Fruit fly (Drosophila melanogaster) whole organism, wandering third instar larva: ENCODE results near the gene CG15283.
A peak's percentile ranks its signal among the peaks of the same experiment; 100 is the strongest.

Source experiments
- Abd-B ChIP-seq: fragments of >200 bp; optimal IDR thresholded peaks from 2 replicates; lab custom pipeline; 2017; ENCODE audit warnings: missing biosample characterization, missing genetic modification characterization
- CG32264 ChIP-seq: fragments of 200-800 bp; sonication (Bioruptor generic); optimal IDR thresholded peaks from 2 replicates; lab custom pipeline; 2016; ENCODE audit warnings: missing biosample characterization, missing genetic modification characterization
- CG9705 ChIP-seq: fragments of 200-800 bp; sonication (Bioruptor generic); optimal IDR thresholded peaks from 2 replicates; lab custom pipeline; 2018; ENCODE audit warnings: missing biosample characterization, mild to moderate bottlenecking, missing genetic modification characterization
- CrebA ChIP-seq: fragments of 200-800 bp; sonication (Bioruptor generic); optimal IDR thresholded peaks from 2 replicates; lab custom pipeline; 2016; ENCODE audit warnings: missing biosample characterization, mild to moderate bottlenecking, missing genetic modification characterization, borderline replicate concordance
- Dfd ChIP-seq: fragments of >200 bp; optimal IDR thresholded peaks from 2 replicates; lab custom pipeline; 2017; ENCODE audit warnings: missing biosample characterization, missing genetic modification characterization
- Dif ChIP-seq: fragments of 200-275, 200-300 bp; sonication (Bioruptor generic); optimal IDR thresholded peaks from 2 replicates; lab custom pipeline; 2018; ENCODE audit warnings: missing biosample characterization, missing genetic modification characterization; ENCODE audit not compliant: partially characterized antibody
- GATAd ChIP-seq: sonication (Bioruptor generic); optimal IDR thresholded peaks from 2 replicates; lab custom pipeline; 2016; ENCODE audit warnings: missing biosample characterization, missing genetic modification characterization
- HLH106 ChIP-seq: fragments of 200-800 bp; optimal IDR thresholded peaks from 3 replicates; lab custom pipeline; 2019; ENCODE audit warnings: missing biosample characterization, mild to moderate bottlenecking, missing genetic modification characterization, moderate library complexity
- Hnf4 ChIP-seq: fragments of 200-800 bp; sonication (Bioruptor generic); optimal IDR thresholded peaks from 2 replicates; lab custom pipeline; 2016; ENCODE audit warnings: missing biosample characterization, mild to moderate bottlenecking, missing genetic modification characterization
- Hr78 ChIP-seq: fragments of >200 bp; optimal IDR thresholded peaks from 2 replicates; lab custom pipeline; 2017; ENCODE audit warnings: missing biosample characterization, missing genetic modification characterization
- Hr83 ChIP-seq: fragments of 200-300 bp; sonication (Bioruptor generic); optimal IDR thresholded peaks from 2 replicates; lab custom pipeline; 2016; ENCODE audit warnings: missing biosample characterization, mild to moderate bottlenecking, missing genetic modification characterization, moderate library complexity; ENCODE audit not compliant: poor library complexity, severe bottlenecking
- Jra ChIP-seq: sonication (Bioruptor generic); optimal IDR thresholded peaks from 2 replicates; lab custom pipeline; 2016; ENCODE audit warnings: missing biosample characterization, missing genetic modification characterization
- Mio ChIP-seq: sonication (Bioruptor generic); optimal IDR thresholded peaks from 2 replicates; lab custom pipeline; 2016; ENCODE audit warnings: missing biosample characterization, missing genetic modification characterization
- Myc ChIP-seq: fragments of >200 bp; optimal IDR thresholded peaks from 2 replicates; lab custom pipeline; 2017
- N ChIP-seq: fragments of >200 bp; optimal IDR thresholded peaks from 2 replicates; lab custom pipeline; 2018; ENCODE audit warnings: missing biosample characterization, missing external identifiers, missing genetic modification characterization
- OdsH ChIP-seq: fragments of 200-800 bp; sonication (Bioruptor generic); optimal IDR thresholded peaks from 2 replicates; lab custom pipeline; 2016; ENCODE audit warnings: missing biosample characterization, mild to moderate bottlenecking, missing genetic modification characterization
- Rel ChIP-seq, 2 experiments: fragments of 200-800 bp; sonication (Bioruptor generic) in 1 of 2; optimal IDR thresholded peaks; 2 replicates in 1 of 2; 3 replicates in 1 of 2; lab custom pipeline; 2016 to 2019; ENCODE audit warnings: mild to moderate bottlenecking in 2 of 2, missing biosample characterization in 2 of 2, missing genetic modification characterization in 2 of 2, moderate library complexity in 1 of 2
- Sp1 ChIP-seq: fragments of 200-800 bp; sonication (Bioruptor generic); optimal IDR thresholded peaks from 3 replicates; lab custom pipeline; 2019; ENCODE audit warnings: missing biosample characterization, mild to moderate bottlenecking, missing genetic modification characterization, moderate library complexity
- Vsx2 ChIP-seq: fragments of 200-300, 225-300 bp; sonication (Bioruptor generic); optimal IDR thresholded peaks from 2 replicates; lab custom pipeline; 2018; ENCODE audit warnings: missing biosample characterization, missing genetic modification characterization; ENCODE audit not compliant: partially characterized antibody
- br ChIP-seq: fragments of 200-800 bp; sonication (Bioruptor generic); optimal IDR thresholded peaks from 2 replicates; lab custom pipeline; 2016; ENCODE audit warnings: missing biosample characterization, missing genetic modification characterization
- brk ChIP-seq: fragments of 200-800 bp; sonication (Bioruptor generic); optimal IDR thresholded peaks from 2 replicates; lab custom pipeline; 2016; ENCODE audit warnings: missing biosample characterization, mild to moderate bottlenecking, missing genetic modification characterization
- dl ChIP-seq, 2 experiments: fragments of 175-275, 200-275 bp in 1 of 2; fragments of 200-275 bp in 1 of 2; sonication (Bioruptor generic); optimal IDR thresholded peaks; lab custom pipeline; 2018; ENCODE audit warnings: mild to moderate bottlenecking in 2 of 2, missing biosample characterization in 2 of 2, missing genetic modification characterization in 2 of 2, moderate library complexity in 2 of 2; ENCODE audit not compliant: partially characterized antibody in 2 of 2, insufficient read depth in 1 of 2
- dmrt93B ChIP-seq: fragments of 200-800 bp; sonication (Bioruptor generic); optimal IDR thresholded peaks from 2 replicates; lab custom pipeline; 2018; ENCODE audit warnings: missing biosample characterization, mild to moderate bottlenecking, missing genetic modification characterization
- dsf ChIP-seq: sonication (Bioruptor generic); optimal IDR thresholded peaks from 2 replicates; lab custom pipeline; 2016; ENCODE audit warnings: missing biosample characterization, missing genetic modification characterization, borderline replicate concordance
- ey ChIP-seq: fragments of 200-800 bp; sonication (Bioruptor generic); optimal IDR thresholded peaks from 2 replicates; lab custom pipeline; 2016; ENCODE audit warnings: missing biosample characterization, missing genetic modification characterization
- foxo ChIP-seq, 2 experiments: fragments of 200-800 bp; sonication (Bioruptor generic); optimal IDR thresholded peaks; 2 replicates in 1 of 2; 3 replicates in 1 of 2; lab custom pipeline; 2016 to 2017; ENCODE audit warnings: missing biosample characterization in 2 of 2, missing genetic modification characterization in 2 of 2
- fru ChIP-seq: fragments of 200-800 bp; sonication (Bioruptor generic); optimal IDR thresholded peaks from 3 replicates; lab custom pipeline; 2016; ENCODE audit warnings: missing biosample characterization, mild to moderate bottlenecking, missing genetic modification characterization
- h ChIP-seq: fragments of 200-800 bp; sonication (Bioruptor generic); optimal IDR thresholded peaks from 3 replicates; lab custom pipeline; 2016; ENCODE audit warnings: missing biosample characterization, mild to moderate bottlenecking, missing genetic modification characterization
- jim ChIP-seq: fragments of 175-275, 200-325 bp; sonication (Bioruptor generic); optimal IDR thresholded peaks from 2 replicates; lab custom pipeline; 2016; ENCODE audit warnings: missing biosample characterization, mild to moderate bottlenecking, missing genetic modification characterization
- lola ChIP-seq: fragments of >200 bp; optimal IDR thresholded peaks from 2 replicates; lab custom pipeline; 2017; ENCODE audit warnings: missing biosample characterization, missing genetic modification characterization
- pan ChIP-seq: fragments of >200 bp; optimal IDR thresholded peaks from 2 replicates; lab custom pipeline; 2017
- psq ChIP-seq: fragments of 200-800 bp; sonication (Bioruptor generic); optimal IDR thresholded peaks from 3 replicates; lab custom pipeline; 2017; ENCODE audit warnings: missing biosample characterization, mild to moderate bottlenecking, missing genetic modification characterization, moderate library complexity
- rgr ChIP-seq: fragments of 200-800 bp; sonication (Bioruptor generic); optimal IDR thresholded peaks from 3 replicates; lab custom pipeline; 2016; ENCODE audit warnings: missing biosample characterization, mild to moderate bottlenecking, missing genetic modification characterization
- sage ChIP-seq: fragments of 200-800 bp; sonication (Bioruptor generic); optimal IDR thresholded peaks from 2 replicates; lab custom pipeline; 2016; ENCODE audit warnings: missing biosample characterization, mild to moderate bottlenecking, missing genetic modification characterization
- sv ChIP-seq: fragments of 200-800 bp; sonication (Bioruptor generic); optimal IDR thresholded peaks from 3 replicates; lab custom pipeline; 2016; ENCODE audit warnings: missing biosample characterization, missing genetic modification characterization
- tai ChIP-seq: sonication (Bioruptor generic); optimal IDR thresholded peaks from 2 replicates; lab custom pipeline; 2016; ENCODE audit warnings: missing biosample characterization, missing genetic modification characterization
- usp ChIP-seq: fragments of >200 bp; optimal IDR thresholded peaks from 2 replicates; lab custom pipeline; 2017; ENCODE audit warnings: missing biosample characterization, missing genetic modification characterization
- woc ChIP-seq: sonication (Bioruptor generic); optimal IDR thresholded peaks from 2 replicates; lab custom pipeline; 2016; ENCODE audit warnings: missing biosample characterization, mild to moderate bottlenecking, missing genetic modification characterization

CG15283 gene

dm6 chr2L:14491686-14492085, 41.0 kb upstream of the CG15283 start:
- no peak for TF ChIP-seq Myc (lab: Kevin White, UChicago)
- no peak for TF ChIP-seq dl (GFP tag; optimal IDR thresholded peaks at IDR 0.05; lab: Kevin White, UChicago; ENCODE audit: insufficient read depth in 1 of 2, partially characterized antibody in 2 of 2)
- TF ChIP-seq CG9705, result no peak
- no peak for TF ChIP-seq sv
- no peak for TF ChIP-seq ey (GFP tag; lab: Kevin White, UChicago)
- no peak for TF ChIP-seq fru (GFP tag; lab: Kevin White, UChicago)
- TF ChIP-seq CrebA, result no peak
- TF ChIP-seq br (GFP tag; lab: Kevin White, UChicago), result no peak
- TF ChIP-seq jim (GFP tag; lab: Kevin White, UChicago), result no peak
- TF ChIP-seq usp (GFP tag; lab: Kevin White, UChicago), result no peak
- no peak for TF ChIP-seq Rel (GFP tag; optimal IDR thresholded peaks at IDR 0.05; lab: Kevin White, UChicago)
- no peak for TF ChIP-seq Rel (tag; optimal IDR thresholded peaks at IDR 0.05; lab: Kevin White, UChicago)
- TF ChIP-seq tai (GFP tag; lab: Kevin White, UChicago), result no peak
- TF ChIP-seq brk (GFP tag; lab: Kevin White, UChicago), result no peak
- TF ChIP-seq, all 38 proteins: peak for 0

dm6 chr2L:14490097-14491070, 39.7 kb upstream of the CG15283 start, which contains the start of gene noc:
Gene noc (plus strand): TSS chr2L:14490859.
- no peak for TF ChIP-seq Myc (lab: Kevin White, UChicago)
- TF ChIP-seq CG9705, result no peak
- TF ChIP-seq Hr83 (GFP tag; lab: Kevin White, UChicago), result peak; percentile 82
- TF ChIP-seq N (GFP tag; lab: Kevin White, UChicago), result no peak
- TF ChIP-seq CG32264 (GFP tag; lab: Kevin White, UChicago), result peak; percentile 10
- peak; percentile 91 for TF ChIP-seq Vsx2 (GFP tag; lab: Kevin White, UChicago)
- TF ChIP-seq foxo (GFP tag; optimal IDR thresholded peaks at IDR 0.05; lab: Kevin White, UChicago), result peak in 1 of 2 experiments; percentile 7
- TF ChIP-seq fru (GFP tag; lab: Kevin White, UChicago), result peak; percentile 46
- no peak for TF ChIP-seq Hr78 (GFP tag; lab: Kevin White, UChicago)
- no peak for TF ChIP-seq jim (GFP tag; lab: Kevin White, UChicago)
- TF ChIP-seq rgr (GFP tag; lab: Kevin White, UChicago), result no peak
- TF ChIP-seq Hnf4, result peak; percentile 16
- no peak for TF ChIP-seq Dfd (GFP tag; lab: Kevin White, UChicago)
- TF ChIP-seq dmrt93B (GFP tag; lab: Kevin White, UChicago), result no peak
- no peak for TF ChIP-seq GATAd
- TF ChIP-seq Mio, result no peak
- peak; percentile 51 for TF ChIP-seq br (GFP tag; lab: Kevin White, UChicago)
- peak; percentile 80 for TF ChIP-seq sage (GFP tag; lab: Kevin White, UChicago)
- peak; percentile 22 for TF ChIP-seq Jra
- TF ChIP-seq usp (GFP tag; lab: Kevin White, UChicago), result no peak
- peak; percentile 26 for TF ChIP-seq OdsH (GFP tag; lab: Kevin White, UChicago)
- peak; percentile 82 for TF ChIP-seq brk (GFP tag; lab: Kevin White, UChicago)
- no peak for TF ChIP-seq tai (GFP tag; lab: Kevin White, UChicago)
- no peak for TF ChIP-seq lola (GFP tag; lab: Kevin White, UChicago)
- TF ChIP-seq sv, result no peak
- peak; percentile 92 to 93 for TF ChIP-seq dl (GFP tag; optimal IDR thresholded peaks at IDR 0.05; lab: Kevin White, UChicago; ENCODE audit: insufficient read depth in 1 of 2, partially characterized antibody in 2 of 2)
- peak; percentile 95 for TF ChIP-seq Dif (GFP tag; lab: Kevin White, UChicago)
- TF ChIP-seq h (GFP tag; lab: Kevin White, UChicago), result peak; percentile 65
- TF ChIP-seq Abd-B (GFP tag; lab: Kevin White, UChicago), result no peak
- TF ChIP-seq HLH106 (tag; lab: Kevin White, UChicago), result peak; percentile 1
- no peak for TF ChIP-seq pan (lab: Kevin White, UChicago)
- no peak for TF ChIP-seq dsf (GFP tag; lab: Kevin White, UChicago)
- TF ChIP-seq Sp1 (GFP tag; lab: Kevin White, UChicago), result peak; percentile 56
- peak; percentile 63 for TF ChIP-seq Rel (GFP tag; optimal IDR thresholded peaks at IDR 0.05; lab: Kevin White, UChicago)
- peak; percentile 96 for TF ChIP-seq Rel (tag; optimal IDR thresholded peaks at IDR 0.05; lab: Kevin White, UChicago)
- no peak for TF ChIP-seq ey (GFP tag; lab: Kevin White, UChicago)
- no peak for TF ChIP-seq woc
- TF ChIP-seq psq (GFP tag; lab: Kevin White, UChicago), result no peak
- peak; percentile 78 for TF ChIP-seq CrebA
